Fruit fly (Drosophila melanogaster) Kc167 (cell line): ENCODE results near the gene Hakai.

Experiments used
- Myc ChIP-seq: fragments of >200 bp; optimal IDR thresholded peaks from 2 replicates; lab custom pipeline; 2017; ENCODE audit warnings: missing external identifiers
- Sin3A ChIP-seq: fragments of >200 bp; optimal IDR thresholded peaks from 2 replicates; lab custom pipeline; 2018; ENCODE audit warnings: missing external identifiers
- h ChIP-seq: fragments of >200 bp; optimal IDR thresholded peaks from 3 replicates; lab custom pipeline; 2018; ENCODE audit warnings: missing external identifiers
- insv ChIP-seq: fragments of >200 bp; optimal IDR thresholded peaks from 3 replicates; lab custom pipeline; 2018; ENCODE audit warnings: missing external identifiers
- psq ChIP-seq: fragments of >200 bp; optimal IDR thresholded peaks from 2 replicates; lab custom pipeline; 2017; ENCODE audit warnings: missing external identifiers
- ttk ChIP-seq: sonication (Bioruptor generic); optimal IDR thresholded peaks from 2 replicates; lab custom pipeline; 2017; ENCODE audit warnings: missing external identifiers

Hakai gene

dm6 chr2L:19563029-19563980 lies 19.0 kb downstream of the Hakai start, which contains the start of gene CG13078:
Gene CG13078, plus strand, starts transcription at chr2L:19563930.
- TF ChIP-seq Sin3A (lab: Kevin White, UChicago) (no peak), psq (no peak), ttk (lab: Kevin White, UChicago) (no peak), Myc (lab: Kevin White, UChicago) (no peak), insv (lab: Kevin White, UChicago) (no peak)

- no peak for TF ChIP-seq psq
- TF ChIP-seq Sin3A (lab: Kevin White, UChicago) = no peak
- no peak for TF ChIP-seq h (lab: Kevin White, UChicago)
- TF ChIP-seq Myc (lab: Kevin White, UChicago) = no peak
- TF ChIP-seq ttk (lab: Kevin White, UChicago) = no peak
- TF ChIP-seq insv (lab: Kevin White, UChicago) = no peak
Measured at dm6 chr2L:19549412-19549811, 32.9 kb downstream of the Hakai start.

dm6 chr2L:19548158-19548557 lies 34.1 kb downstream of the Hakai start, which contains the start of gene Tep4:
Gene Tep4, plus strand, starts transcription at chr2L:19548507.
- TF ChIP-seq insv (lab: Kevin White, UChicago) (no peak), Myc (lab: Kevin White, UChicago) (no peak), ttk (lab: Kevin White, UChicago) (no peak), Sin3A (lab: Kevin White, UChicago) (no peak)

- TF ChIP-seq Sin3A (lab: Kevin White, UChicago) = no peak
- TF ChIP-seq insv (lab: Kevin White, UChicago) = no peak
- TF ChIP-seq psq = no peak
- no peak for TF ChIP-seq ttk (lab: Kevin White, UChicago)
- no peak for TF ChIP-seq h (lab: Kevin White, UChicago)
- TF ChIP-seq Myc (lab: Kevin White, UChicago) = no peak
Measured at dm6 chr2L:19546869-19547710, 35.2 kb downstream of the Hakai start, which contains the start of gene CG10337. Gene CG10337, minus strand, starts transcription at chr2L:19546959.

- no peak for TF ChIP-seq Myc (lab: Kevin White, UChicago)
- no peak for TF ChIP-seq insv (lab: Kevin White, UChicago)
- no peak for TF ChIP-seq Sin3A (lab: Kevin White, UChicago)
- no peak for TF ChIP-seq h (lab: Kevin White, UChicago)
- no peak for TF ChIP-seq psq
- TF ChIP-seq ttk (lab: Kevin White, UChicago) = no peak
Measured at dm6 chr2L:19543010-19543564, 39.2 kb downstream of the Hakai start.

- TF ChIP-seq psq = no peak
- TF ChIP-seq Sin3A (lab: Kevin White, UChicago) = no peak
- TF ChIP-seq h (lab: Kevin White, UChicago) = no peak
- TF ChIP-seq Myc (lab: Kevin White, UChicago) = no peak
- no peak for TF ChIP-seq ttk (lab: Kevin White, UChicago)
- no peak for TF ChIP-seq insv (lab: Kevin White, UChicago)
Measured at dm6 chr2L:19542268-19542773, 40.0 kb downstream of the Hakai start.

- TF ChIP-seq insv (lab: Kevin White, UChicago) (no peak), h (lab: Kevin White, UChicago) (no peak), psq (no peak), Myc (lab: Kevin White, UChicago) (no peak), Sin3A (lab: Kevin White, UChicago) (no peak), ttk (lab: Kevin White, UChicago) (no peak)
Measured at dm6 chr2L:19540307-19540706, 42.0 kb downstream of the Hakai start, which contains the start of gene CG13081. Gene CG13081, plus strand, starts transcription at chr2L:19540607.

dm6 chr2L:19537779-19538456 lies 44.4 kb downstream of the Hakai start, which contains the start of gene CG13082:
Gene CG13082, plus strand, starts transcription at chr2L:19538425.
- TF ChIP-seq ttk (lab: Kevin White, UChicago) (no peak), insv (lab: Kevin White, UChicago) (no peak)

- TF ChIP-seq insv (lab: Kevin White, UChicago) (no peak), h (lab: Kevin White, UChicago) (no peak)
Measured at dm6 chr2L:19535234-19535633, 47.0 kb downstream of the Hakai start, which contains the start of gene CG31697. Gene CG31697, plus strand, starts transcription at chr2L:19535448.

- TF ChIP-seq psq = no peak
- no peak for TF ChIP-seq ttk (lab: Kevin White, UChicago)
- TF ChIP-seq Myc (lab: Kevin White, UChicago) = no peak
- TF ChIP-seq insv (lab: Kevin White, UChicago) = no peak
- TF ChIP-seq h (lab: Kevin White, UChicago) = no peak
- TF ChIP-seq Sin3A (lab: Kevin White, UChicago) = no peak
Measured at dm6 chr2L:19533247-19533646, 49.0 kb downstream of the Hakai start, which contains the start of gene CG33116. Gene CG33116, plus strand, starts transcription at chr2L:19533479.
